Worm (Caenorhabditis elegans): ENCODE data around the gene ddi-1.

ddi-1 gene

DNA sequence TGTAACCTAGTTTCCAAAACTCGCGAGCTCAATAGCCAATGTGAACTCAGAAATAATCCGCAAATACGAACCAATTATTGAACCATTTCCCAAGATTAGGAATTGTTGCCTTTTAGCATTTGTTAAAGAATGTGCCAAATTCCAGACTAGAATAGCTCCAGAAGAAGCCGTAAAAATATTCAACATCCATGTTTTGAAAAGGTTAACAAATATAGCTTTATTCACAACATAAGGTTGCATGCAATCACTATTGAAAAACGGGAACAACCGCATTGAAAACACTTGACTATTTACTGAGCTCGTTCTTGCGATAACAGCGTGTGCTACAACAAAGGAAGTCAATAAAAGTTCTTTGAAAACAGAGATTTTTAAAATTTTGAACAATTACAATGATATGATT is 3.9 kb downstream of the ddi-1 start (continued):
- TF ChIP-seq gei-17 (GFP tag; optimal IDR thresholded peaks at IDR 0.05) = no peak
- TF ChIP-seq zim-3 (tag; optimal IDR thresholded peaks at IDR 0.05) = peak; percentile 19
- no peak for TF ChIP-seq mcd-1 (GFP tag; IDR thresholded peaks at IDR 0.05)
- no peak for TF ChIP-seq let-607 (tag; optimal IDR thresholded peaks at IDR 0.05)
- no peak for TF ChIP-seq dox-1 (GFP tag; IDR thresholded peaks at IDR 0.05)
- no peak for TF ChIP-seq ztf-28 (GFP tag; IDR thresholded peaks at IDR 0.05)
- TF ChIP-seq B0261.1 (tag; optimal IDR thresholded peaks at IDR 0.05) = no peak
- TF ChIP-seq ekl-4 (GFP tag; IDR thresholded peaks at IDR 0.05) = peak; percentile 88
- no peak for TF ChIP-seq ztf-6 (GFP tag; IDR thresholded peaks at IDR 0.05)
- no peak for TF ChIP-seq lir-1 (GFP tag; conservative IDR thresholded peaks at IDR 0.05)
- TF ChIP-seq Y67H2A.10 (GFP tag; conservative IDR thresholded peaks at IDR 0.05) = no peak
- TF ChIP-seq hrde-1 (tag; optimal IDR thresholded peaks at IDR 0.05; ENCODE audit: borderline replicate concordance) = peak; percentile 80
- no peak for TF ChIP-seq ets-4 (GFP tag; optimal IDR thresholded peaks at IDR 0.05)
- no peak for TF ChIP-seq Y56A3A.18 (GFP tag; IDR thresholded peaks at IDR 0.05)
- TF ChIP-seq sptf-2 (GFP tag; optimal IDR thresholded peaks at IDR 0.05) = no peak
- TF ChIP-seq lin-26 (GFP tag; IDR thresholded peaks at IDR 0.05) = peak; percentile 65; the same call in 1 of the 2 replicates
- no peak for TF ChIP-seq rpc-1 (optimal IDR thresholded peaks at IDR 0.05)
- no peak for TF ChIP-seq rpc-1 (tag; optimal IDR thresholded peaks at IDR 0.05)
- TF ChIP-seq atf-7 (tag; optimal IDR thresholded peaks at IDR 0.05) = no peak
- TF ChIP-seq ceh-40 (GFP tag; IDR thresholded peaks at IDR 0.05) = 0 out of 2 replicates have a peak, but pooled peaks have one; percentile 66
- TF ChIP-seq ceh-79 (tag; optimal IDR thresholded peaks at IDR 0.05) = peak; percentile 21
- peak; percentile 19 for TF ChIP-seq snpc-3.4 (tag; optimal IDR thresholded peaks at IDR 0.05)
- TF ChIP-seq attf-6 (GFP tag; IDR thresholded peaks at IDR 0.05) = peak; percentile 81
- no peak for TF ChIP-seq cebp-1 (GFP tag; IDR thresholded peaks at IDR 0.05)
- peak; percentile 35 for TF ChIP-seq cebp-1 (tag; optimal IDR thresholded peaks at IDR 0.05)
- TF ChIP-seq unc-130 (GFP tag; optimal IDR thresholded peaks at IDR 0.05) = peak; percentile 59
- TF ChIP-seq Y79H2A.3 (GFP tag; conservative IDR thresholded peaks at IDR 0.05) = no peak; the same call in 1 of the 2 replicates
- no peak for TF ChIP-seq F55B11.4 (tag; optimal IDR thresholded peaks at IDR 0.05; ENCODE audit: borderline replicate concordance, insufficient read depth)
- TF ChIP-seq F10E7.11 (tag; optimal IDR thresholded peaks at IDR 0.05) = no peak
- no peak for TF ChIP-seq K12H6.12 (tag; optimal IDR thresholded peaks at IDR 0.05)
- TF ChIP-seq ceh-27 (GFP tag; optimal IDR thresholded peaks at IDR 0.05) = no peak
- peak; percentile 68 for TF ChIP-seq hsf-1 (GFP tag; IDR thresholded peaks at IDR 0.05)
- TF ChIP-seq madf-6 (GFP tag; IDR thresholded peaks at IDR 0.05) = peak; percentile 74
- no peak for TF ChIP-seq aptf-3 (GFP tag; IDR thresholded peaks at IDR 0.05)
- TF ChIP-seq C17E4.6 (GFP tag; IDR thresholded peaks at IDR 0.05) = no peak
- 0 out of 2 replicates have a peak, but pooled peaks have one; percentile 72 for TF ChIP-seq cebp-2 (GFP tag; IDR thresholded peaks at IDR 0.05)
- no peak for TF ChIP-seq somi-1 (GFP tag; optimal IDR thresholded peaks at IDR 0.05)
- no peak for TF ChIP-seq ztf-3 (GFP tag; optimal IDR thresholded peaks at IDR 0.05)
- TF ChIP-seq attf-5 (GFP tag; optimal IDR thresholded peaks at IDR 0.05) = no peak
- peak; percentile 8 for TF ChIP-seq lsl-1 (GFP tag; optimal IDR thresholded peaks at IDR 0.05)
- TF ChIP-seq tlf-1 (GFP tag; optimal IDR thresholded peaks at IDR 0.05) = no peak
- TF ChIP-seq sdz-38 (tag; optimal IDR thresholded peaks at IDR 0.05) = no peak
- peak; percentile 3 for TF ChIP-seq snpc-1.1 (tag; optimal IDR thresholded peaks at IDR 0.05; ENCODE audit: insufficient read depth)
- no peak for TF ChIP-seq nhr-90 (tag; optimal IDR thresholded peaks at IDR 0.05)
- no peak for TF ChIP-seq pha-4 (tag; optimal IDR thresholded peaks at IDR 0.05)
- no peak for TF ChIP-seq madf-8 (GFP tag; conservative IDR thresholded peaks at IDR 0.05)
- peak; percentile 59; the same call in 1 of the 2 replicates for TF ChIP-seq nfyb-1 (GFP tag; IDR thresholded peaks at IDR 0.05)
- no peak for TF ChIP-seq akir-1 (GFP tag; optimal IDR thresholded peaks at IDR 0.05)
- no peak for TF ChIP-seq Y53F4B.3 (GFP tag; IDR thresholded peaks at IDR 0.05)
